Worm (Caenorhabditis elegans): ENCODE data around the gene sdz-21.

DNA sequence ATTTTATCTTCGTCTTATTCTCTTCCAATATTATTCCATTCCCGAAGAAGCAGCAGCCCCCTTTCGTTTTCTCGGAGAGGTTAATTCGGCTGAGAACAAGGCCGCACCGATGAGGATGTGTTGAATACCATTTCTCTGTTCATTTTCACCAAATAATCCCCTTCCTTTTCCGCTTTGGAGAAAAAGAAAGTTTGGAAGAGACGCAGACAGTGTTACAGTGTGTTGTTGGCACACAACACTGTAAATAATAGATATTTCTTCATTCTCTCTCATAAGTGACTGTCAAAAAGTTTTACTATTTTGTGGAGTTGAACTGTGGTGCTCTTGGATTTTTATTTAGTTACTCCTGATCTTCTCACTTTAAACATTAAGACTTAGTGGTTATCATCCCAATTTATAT is 8.4 kb upstream of the sdz-21 start:
- TF ChIP-seq snpc-4 (GFP tag; optimal IDR thresholded peaks at IDR 0.05) (no peak), snpc-4 (tag; optimal IDR thresholded peaks at IDR 0.05) (no peak), dpl-1 (GFP tag; optimal IDR thresholded peaks at IDR 0.05) (no peak), nhr-90 (tag; optimal IDR thresholded peaks at IDR 0.05) (no peak), pha-4 (tag; optimal IDR thresholded peaks at IDR 0.05) (no peak), hmg-1.2 (GFP tag; IDR thresholded peaks at IDR 0.05) (no peak; the same call in 1 of the 2 replicates), F23B12.7 (tag; optimal IDR thresholded peaks at IDR 0.05; ENCODE audit: insufficient read depth) (no peak), ama-1 (optimal IDR thresholded peaks at IDR 0.05) (no peak), ama-1 (GFP tag; optimal IDR thresholded peaks at IDR 0.05) (no peak), aptf-3 (GFP tag; IDR thresholded peaks at IDR 0.05) (no peak), F52B5.7 (tag; optimal IDR thresholded peaks at IDR 0.05) (no peak)
